Fruit fly (Drosophila melanogaster) whole organism, embryonic: ENCODE measurements around the gene CG4459.

Experiments
- Antp ChIP-seq: fragments of 200-800 bp; sonication (Bioruptor generic); optimal IDR thresholded peaks from 3 replicates; lab custom pipeline; 2016; ENCODE audit warnings: missing biosample characterization, missing genetic modification characterization
- Bgb ChIP-seq: fragments of 200-800 bp; sonication (Bioruptor generic); IDR thresholded peaks from 2 replicates; pipeline ENCODE4 v1.3.6; 2022; ENCODE audit warnings: missing biosample characterization, missing genetic modification characterization; ENCODE audit not compliant: partially characterized antibody
- CG10366 ChIP-seq: fragments of 200-800 bp; sonication (Bioruptor generic); IDR thresholded peaks from 2 replicates; pipeline ENCODE4 v1.3.6; 2022; ENCODE audit warnings: missing biosample characterization, missing genetic modification characterization
- CG10979 ChIP-seq: fragments of 200-800 bp; sonication (Bioruptor generic); optimal IDR thresholded peaks from 2 replicates; lab custom pipeline; 2018; ENCODE audit warnings: missing biosample characterization, mild to moderate bottlenecking, missing genetic modification characterization, moderate library complexity
- CG12236 ChIP-seq: fragments of 200-800 bp; sonication (Bioruptor generic); optimal IDR thresholded peaks from 2 replicates; lab custom pipeline; 2016; ENCODE audit warnings: missing biosample characterization, missing genetic modification characterization
- CG1233 ChIP-seq: fragments of 200-800 bp; sonication (Bioruptor generic); optimal IDR thresholded peaks from 4 replicates; lab custom pipeline; 2018; ENCODE audit warnings: missing biosample characterization, mild to moderate bottlenecking, missing genetic modification characterization
- CG12659 ChIP-seq: fragments of 200-800 bp; sonication (Bioruptor generic); optimal IDR thresholded peaks from 3 replicates; lab custom pipeline; 2017; ENCODE audit warnings: mild to moderate bottlenecking, missing biosample characterization, missing genetic modification reagents, missing genetic modification characterization
- CG12769 ChIP-seq: fragments of 200-800 bp; sonication (Bioruptor generic); optimal IDR thresholded peaks from 2 replicates; lab custom pipeline; 2019; ENCODE audit warnings: missing biosample characterization, mild to moderate bottlenecking, missing genetic modification characterization, moderate library complexity
- CG12942 ChIP-seq: fragments of 200-800 bp; sonication (Bioruptor generic); optimal IDR thresholded peaks from 3 replicates; lab custom pipeline; 2016; ENCODE audit warnings: missing biosample characterization, missing genetic modification characterization
- CG14050 ChIP-seq: fragments of 200-800 bp; sonication (Bioruptor generic); IDR thresholded peaks from 3 replicates; pipeline ENCODE4 v1.3.6; 2022; ENCODE audit warnings: missing biosample characterization, missing genetic modification characterization
- CG14965 ChIP-seq: fragments of 200-800 bp; sonication (Bioruptor generic); optimal IDR thresholded peaks from 2 replicates; lab custom pipeline; 2016; ENCODE audit warnings: missing biosample characterization, missing genetic modification characterization, borderline replicate concordance
- CG15073 ChIP-seq: fragments of 200-800 bp; sonication (Bioruptor generic); optimal IDR thresholded peaks from 2 replicates; lab custom pipeline; 2016; ENCODE audit warnings: missing biosample characterization, missing genetic modification characterization
- CG1529 ChIP-seq: fragments of 200-800 bp; sonication (Bioruptor generic); optimal IDR thresholded peaks from 3 replicates; lab custom pipeline; 2018; ENCODE audit warnings: missing biosample characterization, missing genetic modification characterization
- CG1603 ChIP-seq: fragments of 200-800 bp; sonication (Bioruptor generic); optimal IDR thresholded peaks from 2 replicates; lab custom pipeline; 2019; ENCODE audit warnings: missing biosample characterization, mild to moderate bottlenecking, missing genetic modification characterization, moderate library complexity
- CG17912 ChIP-seq: fragments of 200-800 bp; sonication (Bioruptor generic); optimal IDR thresholded peaks from 2 replicates; lab custom pipeline; 2018; ENCODE audit warnings: missing biosample characterization, mild to moderate bottlenecking, missing genetic modification characterization
- CG32767 ChIP-seq: fragments of 200-800 bp; sonication (Bioruptor generic); IDR thresholded peaks from 2 replicates; pipeline ENCODE4 v1.3.6; 2022; ENCODE audit warnings: missing biosample characterization, missing genetic modification characterization
- CG33557 ChIP-seq: fragments of 200-800 bp; sonication (Bioruptor generic); optimal IDR thresholded peaks from 2 replicates; lab custom pipeline; 2019; ENCODE audit warnings: missing biosample characterization, mild to moderate bottlenecking, missing genetic modification characterization, moderate library complexity
- CG34376 ChIP-seq: fragments of 200-800 bp; sonication (Bioruptor generic); optimal IDR thresholded peaks from 2 replicates; lab custom pipeline; 2018; ENCODE audit warnings: missing biosample characterization, mild to moderate bottlenecking, missing genetic modification characterization
- CG4360 ChIP-seq: fragments of 200-800 bp; sonication (Bioruptor generic); IDR thresholded peaks from 2 replicates; pipeline ENCODE4 v1.3.6; 2022; ENCODE audit warnings: missing biosample characterization, missing genetic modification characterization
- CG6689 ChIP-seq: fragments of 200-800 bp; sonication (Bioruptor generic); IDR thresholded peaks from 2 replicates; pipeline ENCODE4 v1.3.6; 2022; ENCODE audit warnings: missing biosample characterization, missing genetic modification characterization
- CG6791 ChIP-seq: fragments of 200-800 bp; sonication (Bioruptor generic); IDR thresholded peaks from 3 replicates; pipeline ENCODE4 v1.3.6; 2022; ENCODE audit warnings: missing biosample characterization, missing genetic modification characterization; ENCODE audit not compliant: partially characterized antibody
- CG7357 ChIP-seq: fragments of 200-800 bp; sonication (Bioruptor generic); IDR thresholded peaks from 3 replicates; pipeline ENCODE4 v1.3.6; 2022; ENCODE audit warnings: missing biosample characterization, missing genetic modification characterization
- CG7928 ChIP-seq: fragments of 200-800 bp; sonication (Bioruptor generic); optimal IDR thresholded peaks from 2 replicates; lab custom pipeline; 2017; ENCODE audit warnings: missing biosample characterization, mild to moderate bottlenecking, missing genetic modification characterization
- CTCF ChIP-seq: fragments of 200-800 bp; sonication (Bioruptor generic); optimal IDR thresholded peaks from 2 replicates; lab custom pipeline; 2017; ENCODE audit warnings: missing biosample characterization, mild to moderate bottlenecking, missing genetic modification characterization, moderate library complexity
- D ChIP-seq, 2 experiments: fragments of 200-800 bp in 1 of 2; fragments of >200 bp in 1 of 2; sonication (Bioruptor generic) in 1 of 2; optimal IDR thresholded peaks; 2 replicates in 1 of 2; 3 replicates in 1 of 2; lab custom pipeline; 2017; ENCODE audit warnings: mild to moderate bottlenecking in 1 of 2, missing biosample characterization in 1 of 2, missing genetic modification characterization in 1 of 2, missing genetic modification reagents in 1 of 2
- GATAe ChIP-seq: fragments of 200-800 bp; sonication (Bioruptor generic); conservative IDR thresholded peaks from 2 replicates; pipeline ENCODE4 v1.3.6; 2022; ENCODE audit warnings: missing biosample characterization, missing genetic modification characterization
- Mes4 ChIP-seq: fragments of 200-800 bp; sonication (Bioruptor generic); optimal IDR thresholded peaks from 2 replicates; lab custom pipeline; 2016; ENCODE audit warnings: missing biosample characterization, missing genetic modification characterization
- Neu2 ChIP-seq: fragments of 200-800 bp; sonication (Bioruptor generic); optimal IDR thresholded peaks from 3 replicates; lab custom pipeline; 2016; ENCODE audit warnings: missing biosample characterization, missing genetic modification characterization, borderline replicate concordance
- Nf-YA ChIP-seq: fragments of 200-800 bp; sonication (Bioruptor generic); IDR thresholded peaks from 2 replicates; pipeline ENCODE4 v1.3.6; 2022; ENCODE audit warnings: missing biosample characterization, missing genetic modification characterization
- NfI ChIP-seq: fragments of 200-800 bp; sonication (Bioruptor generic); optimal IDR thresholded peaks from 3 replicates; lab custom pipeline; 2018; ENCODE audit warnings: missing biosample characterization, mild to moderate bottlenecking, missing genetic modification characterization, moderate library complexity
- Ravus ChIP-seq: fragments of 200-800 bp; sonication (Bioruptor generic); IDR thresholded peaks from 2 replicates; pipeline ENCODE4 v1.3.6; 2022; ENCODE audit warnings: missing biosample characterization, missing genetic modification characterization
- Side ChIP-seq: fragments of 200-800 bp; sonication (Bioruptor generic); optimal IDR thresholded peaks from 2 replicates; lab custom pipeline; 2016; ENCODE audit warnings: missing biosample characterization, missing genetic modification characterization
- Sox102F ChIP-seq: fragments of 200-800 bp; sonication (Bioruptor generic); optimal IDR thresholded peaks from 2 replicates; lab custom pipeline; 2018; ENCODE audit warnings: missing biosample characterization, mild to moderate bottlenecking, missing genetic modification characterization, moderate library complexity
- Sry-β ChIP-seq: fragments of 200-800 bp; sonication (Bioruptor generic); optimal IDR thresholded peaks from 2 replicates; lab custom pipeline; 2018; ENCODE audit warnings: missing biosample characterization, mild to moderate bottlenecking, missing genetic modification characterization, moderate library complexity
- Ssrp ChIP-seq: fragments of 200-800 bp; sonication (Bioruptor generic); optimal IDR thresholded peaks from 2 replicates; lab custom pipeline; 2018; ENCODE audit warnings: missing biosample characterization, mild to moderate bottlenecking, missing genetic modification characterization, moderate library complexity
- abd-A ChIP-seq: fragments of 200-800 bp; sonication (Bioruptor generic); optimal IDR thresholded peaks from 3 replicates; lab custom pipeline; 2019; ENCODE audit warnings: missing biosample characterization, mild to moderate bottlenecking, missing genetic modification characterization, moderate library complexity
- ase ChIP-seq: fragments of 200-800 bp; sonication (Bioruptor generic); IDR thresholded peaks from 3 replicates; pipeline ENCODE4 v1.3.6; 2022; ENCODE audit warnings: missing biosample characterization, missing genetic modification characterization
- da ChIP-seq: fragments of 200-800 bp; sonication (Bioruptor generic); optimal IDR thresholded peaks from 2 replicates; lab custom pipeline; 2016; ENCODE audit warnings: missing biosample characterization, missing genetic modification characterization
- dimm ChIP-seq: fragments of 200-800 bp; sonication (Bioruptor generic); IDR thresholded peaks from 2 replicates; pipeline ENCODE4 v1.3.6; 2022; ENCODE audit warnings: missing biosample characterization, missing genetic modification characterization
- eve ChIP-seq, 2 experiments: fragments of >200 bp; optimal IDR thresholded peaks; 2 replicates each; lab custom pipeline; 2017; ENCODE audit warnings: missing biosample characterization in 2 of 2, missing genetic modification characterization in 2 of 2
- grau ChIP-seq: fragments of 200-800 bp; optimal IDR thresholded peaks from 3 replicates; lab custom pipeline; 2019; ENCODE audit warnings: missing biosample characterization, mild to moderate bottlenecking, missing genetic modification characterization, moderate library complexity
- kni ChIP-seq: fragments of 200-800 bp; sonication (Bioruptor generic); optimal IDR thresholded peaks from 3 replicates; lab custom pipeline; 2017; ENCODE audit warnings: mild to moderate bottlenecking, missing biosample characterization, missing genetic modification reagents, missing genetic modification characterization
- oc ChIP-seq: fragments of 200-800 bp; sonication (Bioruptor generic); optimal IDR thresholded peaks from 2 replicates; lab custom pipeline; 2018; ENCODE audit warnings: missing biosample characterization, mild to moderate bottlenecking, missing genetic modification characterization, moderate library complexity
- rib ChIP-seq: fragments of 200-800 bp; sonication (Bioruptor generic); IDR thresholded peaks from 2 replicates; pipeline ENCODE4 v1.3.6; 2022; ENCODE audit warnings: missing biosample characterization, missing genetic modification characterization
- sd ChIP-seq: fragments of 200-800 bp; sonication (Bioruptor generic); optimal IDR thresholded peaks from 3 replicates; lab custom pipeline; 2018; ENCODE audit warnings: missing biosample characterization, mild to moderate bottlenecking, missing genetic modification characterization, moderate library complexity
- slp2 ChIP-seq: fragments of 200-800 bp; sonication (Bioruptor generic); optimal IDR thresholded peaks from 2 replicates; lab custom pipeline; 2016; ENCODE audit warnings: missing biosample characterization, missing genetic modification characterization
- tgo ChIP-seq: fragments of 200-800 bp; sonication (Bioruptor generic); IDR thresholded peaks from 3 replicates; pipeline ENCODE4 v1.3.6; 2022; ENCODE audit warnings: missing biosample characterization, missing genetic modification characterization
- tll ChIP-seq, 2 experiments: fragments of 200-800 bp in 1 of 2; fragments of >200 bp in 1 of 2; sonication (Bioruptor generic) in 1 of 2; optimal IDR thresholded peaks; 2 replicates each; lab custom pipeline; 2017 to 2019; ENCODE audit warnings: missing biosample characterization in 2 of 2, missing genetic modification characterization in 2 of 2, mild to moderate bottlenecking in 1 of 2, moderate library complexity in 1 of 2
- twi ChIP-seq: fragments of 200-800 bp; optimal IDR thresholded peaks from 2 replicates; lab custom pipeline; 2019; ENCODE audit warnings: missing biosample characterization, mild to moderate bottlenecking, missing genetic modification characterization, moderate library complexity
- tx ChIP-seq: fragments of 200-800 bp; sonication (Bioruptor generic); optimal IDR thresholded peaks from 2 replicates; lab custom pipeline; 2016; ENCODE audit warnings: missing biosample characterization, missing genetic modification characterization

CG4459 gene

dm6 chr3R:19930913-19931706 lies 2.7 kb upstream of the CG4459 start:
- TF ChIP-seq Nf-YA (GFP tag; lab: Robert Waterston, UW), result no peak
- no peak for TF ChIP-seq CG14050 (GFP tag; lab: Robert Waterston, UW)
- no peak for TF ChIP-seq CG7357 (GFP tag; lab: Robert Waterston, UW)
- no peak for TF ChIP-seq CG1233
- no peak for TF ChIP-seq CG10366 (GFP tag; lab: Robert Waterston, UW)
- no peak for TF ChIP-seq Antp (GFP tag; lab: Kevin White, UChicago)
- peak; percentile 44 for TF ChIP-seq kni (GFP tag; lab: Kevin White, UChicago)
- TF ChIP-seq CG7928 (GFP tag; lab: Kevin White, UChicago), result no peak
- TF ChIP-seq CG12236 (GFP tag; lab: Kevin White, UChicago), result no peak
- TF ChIP-seq Ssrp (tag; lab: Kevin White, UChicago), result no peak
- TF ChIP-seq tgo (GFP tag; lab: Robert Waterston, UW), result no peak
- peak; percentile 40 for TF ChIP-seq twi (tag; lab: Kevin White, UChicago)
- TF ChIP-seq Side, result no peak
- no peak for TF ChIP-seq CG1529 (GFP tag; lab: Kevin White, UChicago)
- no peak for TF ChIP-seq CG12659 (GFP tag; lab: Kevin White, UChicago)
- peak in 1 of 2 experiments; percentile 95 for TF ChIP-seq tll (GFP tag; optimal IDR thresholded peaks at IDR 0.05; lab: Kevin White, UChicago)
- no peak for TF ChIP-seq Bgb
- TF ChIP-seq Ravus (GFP tag; lab: Robert Waterston, UW), result no peak
- no peak for TF ChIP-seq Sox102F (GFP tag; lab: Kevin White, UChicago)
- no peak for TF ChIP-seq CTCF
- TF ChIP-seq CG33557 (GFP tag; lab: Kevin White, UChicago), result no peak
- TF ChIP-seq oc (tag; lab: Kevin White, UChicago), result no peak
- TF ChIP-seq Neu2, result no peak
- no peak for TF ChIP-seq CG34376 (GFP tag; lab: Kevin White, UChicago)
- no peak for TF ChIP-seq CG1603 (tag; lab: Kevin White, UChicago)
- TF ChIP-seq NfI (GFP tag; lab: Kevin White, UChicago), result no peak
- peak; percentile 78 for TF ChIP-seq D (optimal IDR thresholded peaks at IDR 0.05; lab: Kevin White, UChicago)
- peak; percentile 8 for TF ChIP-seq D (GFP tag; optimal IDR thresholded peaks at IDR 0.05; lab: Kevin White, UChicago)
- TF ChIP-seq grau (tag; lab: Kevin White, UChicago), result no peak
- TF ChIP-seq abd-A (tag; lab: Kevin White, UChicago), result no peak
- TF ChIP-seq tx (GFP tag; lab: Kevin White, UChicago), result no peak
- TF ChIP-seq CG12769 (tag; lab: Kevin White, UChicago), result no peak
- no peak for TF ChIP-seq Sry-β (GFP tag; lab: Kevin White, UChicago)
- TF ChIP-seq rib (GFP tag; lab: Robert Waterston, UW), result no peak
- TF ChIP-seq sd (tag; lab: Kevin White, UChicago), result no peak
- TF ChIP-seq CG12942, result no peak
- TF ChIP-seq CG15073 (GFP tag; lab: Kevin White, UChicago), result no peak
- TF ChIP-seq Mes4 (GFP tag; lab: Kevin White, UChicago), result no peak
- TF ChIP-seq CG10979 (tag; lab: Kevin White, UChicago), result no peak
- TF ChIP-seq dimm, result no peak
- TF ChIP-seq ase (GFP tag; lab: Robert Waterston, UW), result no peak
- TF ChIP-seq CG6689 (GFP tag; lab: Robert Waterston, UW), result no peak
- no peak for TF ChIP-seq CG32767 (GFP tag; lab: Robert Waterston, UW)
- TF ChIP-seq GATAe (GFP tag; lab: Robert Waterston, UW), result no peak
- no peak for TF ChIP-seq eve (GFP tag; optimal IDR thresholded peaks at IDR 0.05; lab: Kevin White, UChicago)
- no peak for TF ChIP-seq CG4360 (GFP tag; lab: Robert Waterston, UW)
- no peak for TF ChIP-seq CG14965 (GFP tag; lab: Kevin White, UChicago)
- no peak for TF ChIP-seq CG17912 (GFP tag; lab: Kevin White, UChicago)
- no peak for TF ChIP-seq slp2 (GFP tag; lab: Kevin White, UChicago)
- TF ChIP-seq da (GFP tag; lab: Kevin White, UChicago), result no peak
- no peak for TF ChIP-seq CG6791 (GFP tag; lab: Robert Waterston, UW)
